Worm (Caenorhabditis elegans) whole organism, mixed stage, embryonic: ENCODE results near the gene lys-2.

Source experiments
- ceh-39 ChIP-seq: fragments of 150-350 bp; optimal IDR thresholded peaks from 2 replicates; lab custom pipeline; 2014; ENCODE audit warnings: missing biosample characterization, missing genetic modification characterization
- ceh-83 ChIP-seq: fragments of 200-800 bp; sonication (Bioruptor generic); optimal IDR thresholded peaks from 2 replicates; lab custom pipeline; 2018; ENCODE audit warnings: mild to moderate bottlenecking, missing genetic modification characterization, missing compliant biosample characterization
- ces-1 ChIP-seq: fragments of 150-350 bp; optimal IDR thresholded peaks from 2 replicates; lab custom pipeline; 2014; ENCODE audit warnings: missing biosample characterization, missing genetic modification reagents, missing genetic modification characterization
- cnd-1 ChIP-seq: fragments of 200-800 bp; sonication (Bioruptor generic); optimal IDR thresholded peaks from 2 replicates; lab custom pipeline; 2018; ENCODE audit warnings: mild to moderate bottlenecking, missing genetic modification characterization, missing compliant biosample characterization
- elt-1 ChIP-seq: sonication (generic microtip); optimal IDR thresholded peaks from 2 replicates; lab custom pipeline; 2017; ENCODE audit warnings: missing genetic modification characterization, mild to moderate bottlenecking, missing compliant biosample characterization, antibody characterized with exemption, moderate library complexity, borderline replicate concordance; ENCODE audit not compliant: insufficient read depth
- elt-3 ChIP-seq: fragments of 150-350 bp; optimal IDR thresholded peaks from 2 replicates; lab custom pipeline; 2014; ENCODE audit warnings: missing biosample characterization, missing genetic modification characterization
- flh-1 ChIP-seq: fragments of 200-800 bp; sonication (Bioruptor generic); optimal IDR thresholded peaks from 2 replicates; lab custom pipeline; 2018; ENCODE audit warnings: mild to moderate bottlenecking, missing genetic modification characterization, moderate library complexity, missing compliant biosample characterization
- lin-13 ChIP-seq: fragments of 150-350 bp; optimal IDR thresholded peaks from 2 replicates; lab custom pipeline; 2014; ENCODE audit warnings: missing biosample characterization, missing genetic modification characterization
- lin-32 ChIP-seq: fragments of 200-800 bp; sonication (Bioruptor generic); optimal IDR thresholded peaks from 2 replicates; lab custom pipeline; 2018; ENCODE audit warnings: mild to moderate bottlenecking, missing genetic modification characterization, missing compliant biosample characterization
- lsy-2 ChIP-seq: fragments of 150-350 bp; optimal IDR thresholded peaks from 2 replicates; lab custom pipeline; 2014; ENCODE audit warnings: missing biosample characterization, missing genetic modification characterization
- mep-1 ChIP-seq: fragments of 150-350 bp; optimal IDR thresholded peaks from 2 replicates; lab custom pipeline; 2017; ENCODE audit warnings: missing biosample characterization, missing genetic modification reagents, missing genetic modification characterization, inconsistent platforms
- mls-2 ChIP-seq: sonication (generic microtip); optimal IDR thresholded peaks from 2 replicates; lab custom pipeline; 2016; ENCODE audit warnings: mild to moderate bottlenecking, missing genetic modification characterization, moderate library complexity, missing compliant biosample characterization
- nhr-12 ChIP-seq: fragments of 150-350 bp; optimal IDR thresholded peaks from 2 replicates; lab custom pipeline; 2014; ENCODE audit warnings: missing biosample characterization, missing genetic modification characterization
- nhr-2 ChIP-seq: fragments of 150-350 bp; optimal IDR thresholded peaks from 2 replicates; lab custom pipeline; 2014; ENCODE audit warnings: missing biosample characterization, missing genetic modification characterization
- nhr-237 ChIP-seq: fragments of 150-350 bp; optimal IDR thresholded peaks from 2 replicates; lab custom pipeline; 2014; ENCODE audit warnings: missing biosample characterization, missing genetic modification characterization
- nhr-28 ChIP-seq: fragments of 150-350 bp; optimal IDR thresholded peaks from 2 replicates; lab custom pipeline; 2014; ENCODE audit warnings: missing biosample characterization, missing genetic modification characterization
- pha-4 ChIP-seq: fragments of 150-350 bp; optimal IDR thresholded peaks from 2 replicates; lab custom pipeline; 2018; ENCODE audit warnings: missing biosample characterization, missing genetic modification reagents, missing genetic modification characterization
- sem-2 ChIP-seq: fragments of 200-800 bp; sonication (Bioruptor generic); optimal IDR thresholded peaks from 2 replicates; lab custom pipeline; 2018; ENCODE audit warnings: mild to moderate bottlenecking, missing genetic modification characterization, missing compliant biosample characterization
- snpc-4 ChIP-seq: fragments of 150-350 bp; optimal IDR thresholded peaks from 2 replicates; lab custom pipeline; 2014; ENCODE audit warnings: missing biosample characterization, missing genetic modification characterization
- sptf-1 ChIP-seq: sonication (generic microtip); optimal IDR thresholded peaks from 2 replicates; lab custom pipeline; 2017; ENCODE audit warnings: mild to moderate bottlenecking, missing genetic modification characterization, moderate library complexity, missing compliant biosample characterization
- unc-120 ChIP-seq: sonication (generic microtip); optimal IDR thresholded peaks from 2 replicates; lab custom pipeline; 2017; ENCODE audit warnings: missing genetic modification characterization, missing compliant biosample characterization; ENCODE audit not compliant: poor library complexity, severe bottlenecking
- unc-39 ChIP-seq: fragments of 150-350 bp; optimal IDR thresholded peaks from 2 replicates; lab custom pipeline; 2014; ENCODE audit warnings: missing biosample characterization, missing genetic modification characterization
- unc-62 ChIP-seq: fragments of 150-350 bp; optimal IDR thresholded peaks from 2 replicates; lab custom pipeline; 2014; ENCODE audit warnings: missing biosample characterization, missing genetic modification reagents, missing genetic modification characterization
- zip-8 ChIP-seq: fragments of 150-350 bp; optimal IDR thresholded peaks from 2 replicates; lab custom pipeline; 2014; ENCODE audit warnings: missing biosample characterization, missing genetic modification characterization
- ztf-11 ChIP-seq: fragments of 150-350 bp; optimal IDR thresholded peaks from 2 replicates; lab custom pipeline; 2014; ENCODE audit warnings: missing biosample characterization, missing genetic modification characterization

The lys-2 gene

DNA sequence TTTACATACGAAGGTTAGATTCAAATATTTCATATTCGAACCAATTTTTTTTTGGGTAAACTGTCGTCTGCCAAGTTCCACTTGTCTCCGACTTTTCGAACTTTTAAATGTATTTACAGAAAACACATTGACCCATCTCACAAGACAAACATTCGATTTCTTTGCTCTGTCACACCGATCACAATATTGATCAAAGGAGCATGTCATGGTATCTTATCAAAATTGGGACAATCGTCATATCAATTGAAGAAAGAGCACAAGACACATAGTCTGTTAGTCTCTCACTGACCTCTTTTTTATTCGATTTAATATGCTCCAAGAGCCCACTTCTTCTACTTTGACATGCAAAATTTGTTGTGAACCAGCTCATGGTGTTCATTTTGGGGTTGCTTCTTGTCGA, 25.2 kb downstream of the lys-2 start, which contains the start of gene nhr-232:
Gene nhr-232 (plus strand): TSS at position 121 of the 400 bp plus-strand sequence.
- TF ChIP-seq snpc-4 (tag; lab: Kevin White, UChicago) = no peak

ce11 chrV:10255005-10255472, 26.2 kb downstream of the lys-2 start, which contains the start of gene rop-1:
Gene rop-1 (minus strand): TSS chrV:10255055.
- TF ChIP-seq flh-1 (GFP tag; lab: Kevin White, UChicago) = no peak
- TF ChIP-seq unc-39 = no peak
- no peak for TF ChIP-seq sptf-1 (tag; lab: Kevin White, UChicago)
- TF ChIP-seq elt-3 (tag; lab: Kevin White, UChicago) = no peak
- no peak for TF ChIP-seq ceh-39 (tag; lab: Kevin White, UChicago)
- TF ChIP-seq ztf-11 (tag; lab: Kevin White, UChicago) = no peak
- no peak for TF ChIP-seq unc-62 (GFP tag; lab: Kevin White, UChicago)

- no peak for TF ChIP-seq lsy-2
- no peak for TF ChIP-seq lin-13
- TF ChIP-seq ceh-83 (GFP tag; lab: Kevin White, UChicago) = no peak
- no peak for TF ChIP-seq unc-62 (GFP tag; lab: Kevin White, UChicago)
Measured at ce11 chrV:10252682-10253081, 28.6 kb downstream of the lys-2 start.

ce11 chrV:10249515-10249914, 31.8 kb downstream of the lys-2 start:
- TF ChIP-seq unc-120 (tag; lab: Kevin White, UChicago) (no peak), ztf-11 (tag; lab: Kevin White, UChicago) (no peak), lin-13 (no peak), nhr-237 (tag; lab: Kevin White, UChicago) (no peak), ces-1 (GFP tag; lab: Kevin White, UChicago) (no peak), mls-2 (no peak), mep-1 (tag; lab: Kevin White, UChicago) (no peak), sem-2 (GFP tag; lab: Kevin White, UChicago) (no peak), nhr-12 (tag; lab: Kevin White, UChicago) (no peak), unc-62 (GFP tag; lab: Kevin White, UChicago) (no peak)

ce11 chrV:10248255-10248979, 32.9 kb downstream of the lys-2 start, which contains the start of gene akt-1:
Gene akt-1 (plus strand): TSS chrV:10248905.
- TF ChIP-seq nhr-12 (tag; lab: Kevin White, UChicago) (no peak), unc-39 (no peak), ceh-83 (GFP tag; lab: Kevin White, UChicago) (no peak), lin-13 (no peak), nhr-28 (tag; lab: Kevin White, UChicago) (no peak), mep-1 (tag; lab: Kevin White, UChicago) (no peak), zip-8 (tag; lab: Kevin White, UChicago) (no peak), lin-32 (GFP tag; lab: Kevin White, UChicago) (no peak), elt-1 (tag; lab: Kevin White, UChicago) (no peak), lsy-2 (no peak), nhr-2 (tag; lab: Kevin White, UChicago) (no peak), unc-62 (GFP tag; lab: Kevin White, UChicago) (no peak), mls-2 (no peak)

DNA sequence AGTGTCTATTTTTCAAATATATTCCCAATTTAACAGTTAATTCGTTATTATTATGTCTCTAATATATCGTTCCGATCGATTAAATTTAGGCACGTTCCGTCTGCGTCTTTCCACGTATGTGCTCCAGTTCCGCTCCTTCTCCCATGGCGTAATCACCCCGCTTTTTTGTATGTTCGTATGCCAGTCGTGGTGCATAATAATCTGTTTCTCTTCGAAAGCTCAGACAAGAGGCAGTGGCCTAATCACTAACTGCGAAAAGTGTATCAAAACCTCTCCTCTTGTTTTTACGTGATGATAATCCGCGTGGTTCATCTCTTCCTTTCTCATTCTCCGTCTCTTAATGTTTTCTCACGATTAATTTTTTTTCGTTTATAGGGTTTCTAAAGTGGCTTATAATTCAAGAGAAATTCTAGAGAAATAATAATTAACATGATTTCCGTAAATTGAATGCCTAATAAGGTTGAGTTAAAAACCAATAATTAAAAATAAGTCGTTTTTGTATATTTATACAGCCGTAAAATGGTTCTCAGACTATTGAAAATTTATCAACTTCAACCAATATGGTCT, 33.5 kb downstream of the lys-2 start:
- TF ChIP-seq lsy-2 = no peak
- TF ChIP-seq cnd-1 (tag; lab: Kevin White, UChicago) = no peak
- TF ChIP-seq ztf-11 (tag; lab: Kevin White, UChicago) = no peak
- no peak for TF ChIP-seq unc-39

DNA sequence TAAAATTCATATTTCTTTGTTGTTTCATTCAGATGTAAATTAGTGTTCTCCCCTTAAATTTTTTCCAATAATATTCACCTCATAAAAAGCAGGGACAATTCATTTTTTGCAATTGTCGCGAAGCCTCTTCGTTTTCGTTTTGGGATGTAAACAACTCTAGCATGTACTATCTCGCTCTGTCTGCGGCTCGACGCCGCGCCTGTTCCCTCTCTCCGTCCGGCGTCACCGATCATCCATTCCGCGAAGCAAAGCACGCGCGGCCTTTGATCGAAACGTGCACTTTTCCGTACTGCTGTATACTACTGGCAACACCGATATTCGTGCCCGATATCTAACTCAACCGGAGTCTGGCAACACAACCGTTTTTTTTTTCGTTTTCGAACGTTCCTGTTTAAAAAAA, 34.3 kb downstream of the lys-2 start:
- peak; percentile 75 for TF ChIP-seq pha-4
- TF ChIP-seq mep-1 (tag; lab: Kevin White, UChicago) = no peak
